Worm (Caenorhabditis elegans): ENCODE measurements around the gene gdh-1.
A peak's percentile ranks its signal among the peaks of the same experiment; 100 is the strongest.

The gdh-1 gene

DNA sequence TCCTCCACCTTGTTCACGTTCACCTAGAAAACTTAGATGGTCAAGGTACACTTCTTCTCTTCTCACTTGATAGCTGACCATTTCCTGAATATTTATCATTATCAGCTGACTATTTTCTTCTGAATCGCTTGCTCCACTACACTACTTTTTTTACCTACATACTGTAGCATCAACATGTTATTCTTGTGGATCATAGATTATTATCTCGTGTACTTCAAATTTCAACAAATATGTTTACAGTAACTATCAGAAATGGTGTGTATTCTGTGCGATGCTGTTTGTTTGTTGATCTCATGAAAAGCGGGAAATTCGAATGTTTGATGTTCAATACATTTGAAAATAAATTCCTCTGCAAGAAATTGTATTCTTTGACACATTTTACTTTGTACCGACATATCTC, 36.1 kb upstream of the gdh-1 start, which contains the start of gene ZK822.10:
Gene ZK822.10, plus strand, starts transcription at position 231 of the 400 bp plus-strand sequence.
- no peak for TF ChIP-seq cog-1 (tag; optimal IDR thresholded peaks at IDR 0.05)
- TF ChIP-seq med-1 (GFP tag; optimal IDR thresholded peaks at IDR 0.05; ENCODE audit: insufficient read depth): no peak
- TF ChIP-seq ztf-23 (GFP tag; IDR thresholded peaks at IDR 0.05): no peak
- no peak for TF ChIP-seq klf-2 (GFP tag; conservative IDR thresholded peaks at IDR 0.05)
- no peak for TF ChIP-seq flt-1 (GFP tag; IDR thresholded peaks at IDR 0.05)
- no peak for TF ChIP-seq T22C8.4 (GFP tag; IDR thresholded peaks at IDR 0.05)
- no peak for TF ChIP-seq tab-1 (GFP tag; IDR thresholded peaks at IDR 0.05)
- no peak for TF ChIP-seq ztf-29 (GFP tag; IDR thresholded peaks at IDR 0.05)
- no peak for TF ChIP-seq ref-1 (GFP tag; conservative IDR thresholded peaks at IDR 0.05)

DNA sequence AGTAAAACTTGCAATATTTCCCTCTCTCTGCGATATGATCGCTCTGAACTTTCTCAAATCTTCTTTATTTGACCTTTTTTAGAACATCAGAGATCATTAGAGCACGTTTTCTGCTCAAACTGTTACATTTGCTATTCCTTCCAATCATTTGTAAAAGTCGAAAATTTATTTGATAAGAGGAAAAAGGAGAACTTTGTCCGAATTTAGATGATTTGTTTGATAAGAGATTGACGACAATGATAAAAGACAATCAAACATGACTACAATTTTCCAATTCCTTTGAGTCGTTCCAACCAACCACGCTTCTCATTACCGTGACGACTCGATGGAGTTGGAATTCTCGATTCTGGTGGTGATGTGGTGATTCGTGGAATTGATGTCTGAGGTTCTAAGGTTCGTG, 35.2 kb upstream of the gdh-1 start:
- TF ChIP-seq ref-1 (GFP tag; conservative IDR thresholded peaks at IDR 0.05): no peak
- no peak for TF ChIP-seq klf-2 (GFP tag; conservative IDR thresholded peaks at IDR 0.05)
- no peak for TF ChIP-seq ztf-23 (GFP tag; IDR thresholded peaks at IDR 0.05)
- no peak for TF ChIP-seq tab-1 (GFP tag; IDR thresholded peaks at IDR 0.05)
- TF ChIP-seq T22C8.4 (GFP tag; IDR thresholded peaks at IDR 0.05): no peak
- TF ChIP-seq ztf-29 (GFP tag; IDR thresholded peaks at IDR 0.05): no peak
- TF ChIP-seq cog-1 (tag; optimal IDR thresholded peaks at IDR 0.05): no peak
- TF ChIP-seq flt-1 (GFP tag; IDR thresholded peaks at IDR 0.05): no peak
- TF ChIP-seq med-1 (GFP tag; optimal IDR thresholded peaks at IDR 0.05; ENCODE audit: insufficient read depth): no peak

DNA sequence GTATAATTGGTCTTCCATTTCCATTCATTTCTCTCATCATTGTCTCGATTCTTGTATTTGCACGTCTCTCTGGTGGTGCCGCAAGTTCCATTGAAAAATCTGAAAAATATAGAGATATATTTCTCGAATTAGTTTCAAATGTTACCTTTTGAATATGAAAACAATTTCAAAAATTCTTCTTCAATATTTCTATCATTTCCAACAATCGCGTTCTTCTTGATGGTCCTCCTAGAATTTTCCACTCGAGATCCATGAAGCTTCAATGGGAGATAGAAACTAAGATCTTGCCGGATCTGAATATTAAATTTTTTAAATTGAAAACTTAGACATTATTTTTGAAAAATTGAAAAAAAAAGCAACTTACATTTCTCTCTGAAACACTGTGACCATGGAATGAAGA, 34.0 kb upstream of the gdh-1 start:
- no peak for TF ChIP-seq cog-1 (tag; optimal IDR thresholded peaks at IDR 0.05)
- TF ChIP-seq flt-1 (GFP tag; IDR thresholded peaks at IDR 0.05): no peak
- TF ChIP-seq ztf-29 (GFP tag; IDR thresholded peaks at IDR 0.05): no peak
- no peak for TF ChIP-seq med-1 (GFP tag; optimal IDR thresholded peaks at IDR 0.05; ENCODE audit: insufficient read depth)
- no peak for TF ChIP-seq T22C8.4 (GFP tag; IDR thresholded peaks at IDR 0.05)

DNA sequence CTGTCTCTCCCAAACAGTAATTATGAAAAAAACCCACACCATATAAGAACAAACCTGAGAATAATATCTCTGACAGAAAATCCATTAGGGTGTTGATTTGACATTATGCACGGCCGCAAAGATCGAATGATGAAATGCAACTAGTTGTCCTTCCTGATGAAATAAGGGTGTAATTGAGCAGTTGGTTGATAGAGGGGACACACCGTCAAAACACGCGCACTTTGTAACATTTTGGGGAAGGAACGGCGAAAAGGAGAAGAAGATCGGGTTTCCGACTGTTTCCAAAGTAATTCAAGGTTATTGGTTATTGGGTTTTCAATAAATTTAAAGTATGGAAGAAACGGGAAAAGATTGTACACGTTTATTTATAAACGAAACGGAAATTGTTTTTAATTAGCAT, 31.0 kb upstream of the gdh-1 start, which contains the start of gene ZK822.1:
Gene ZK822.1, minus strand, starts transcription at position 121 of the 400 bp plus-strand sequence.
- TF ChIP-seq cog-1 (tag; optimal IDR thresholded peaks at IDR 0.05) (no peak), ref-1 (GFP tag; conservative IDR thresholded peaks at IDR 0.05) (no peak), klf-2 (GFP tag; conservative IDR thresholded peaks at IDR 0.05) (no peak), med-1 (GFP tag; optimal IDR thresholded peaks at IDR 0.05; ENCODE audit: insufficient read depth) (no peak), tab-1 (GFP tag; IDR thresholded peaks at IDR 0.05) (no peak), ztf-23 (GFP tag; IDR thresholded peaks at IDR 0.05) (no peak), ztf-29 (GFP tag; IDR thresholded peaks at IDR 0.05) (no peak)

DNA sequence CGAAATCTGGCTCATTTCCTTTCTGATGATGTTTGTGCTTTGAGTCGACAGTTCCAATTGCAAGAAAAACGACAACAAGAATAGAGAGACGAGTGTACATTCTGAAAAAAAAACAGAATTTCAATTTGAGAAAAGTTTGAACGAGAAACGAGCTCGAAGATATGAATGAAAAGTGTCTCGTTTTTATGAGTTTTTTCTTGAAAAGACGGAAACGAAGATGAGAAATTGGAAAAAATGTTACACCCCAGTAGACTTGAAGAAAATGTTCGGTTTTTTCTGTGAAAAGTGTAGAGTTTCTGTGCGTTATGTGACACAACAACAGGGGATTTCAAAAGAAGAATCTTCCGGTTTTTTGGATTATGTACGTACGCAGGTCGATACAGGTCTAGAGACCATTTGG, 30.0 kb upstream of the gdh-1 start, which contains the start of gene srlf-31:
Gene srlf-31, minus strand, starts transcription at position 101 of the 400 bp plus-strand sequence.
- no peak for TF ChIP-seq T22C8.4 (GFP tag; IDR thresholded peaks at IDR 0.05)
- no peak for TF ChIP-seq flt-1 (GFP tag; IDR thresholded peaks at IDR 0.05)
- no peak for TF ChIP-seq med-1 (GFP tag; optimal IDR thresholded peaks at IDR 0.05; ENCODE audit: insufficient read depth)

DNA sequence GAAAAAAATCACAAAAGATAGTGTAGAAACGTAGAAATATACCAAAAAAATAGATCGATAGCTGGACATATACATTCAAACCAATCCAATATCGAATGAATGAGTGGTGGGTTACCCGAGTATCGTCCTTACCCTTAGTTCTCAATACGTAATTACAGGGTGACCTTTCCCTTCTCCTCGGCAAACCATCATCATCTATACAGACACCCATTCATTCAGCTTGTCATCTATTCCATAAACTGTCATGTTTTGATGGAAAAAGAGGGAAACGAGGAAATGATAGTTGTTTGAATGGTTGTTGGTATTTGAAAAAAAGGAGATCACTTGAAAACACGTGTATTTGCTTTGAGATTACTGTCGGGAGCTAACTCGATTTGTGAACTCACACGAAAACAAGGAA, 29.0 kb upstream of the gdh-1 start:
- TF ChIP-seq ztf-29 (GFP tag; IDR thresholded peaks at IDR 0.05): no peak
- TF ChIP-seq flt-1 (GFP tag; IDR thresholded peaks at IDR 0.05): no peak
- no peak for TF ChIP-seq ref-1 (GFP tag; conservative IDR thresholded peaks at IDR 0.05)
- no peak for TF ChIP-seq cog-1 (tag; optimal IDR thresholded peaks at IDR 0.05)
- TF ChIP-seq tab-1 (GFP tag; IDR thresholded peaks at IDR 0.05): no peak
- TF ChIP-seq med-1 (GFP tag; optimal IDR thresholded peaks at IDR 0.05; ENCODE audit: insufficient read depth): no peak
- TF ChIP-seq ztf-23 (GFP tag; IDR thresholded peaks at IDR 0.05): no peak
- no peak for TF ChIP-seq T22C8.4 (GFP tag; IDR thresholded peaks at IDR 0.05)
- no peak for TF ChIP-seq klf-2 (GFP tag; conservative IDR thresholded peaks at IDR 0.05)

DNA sequence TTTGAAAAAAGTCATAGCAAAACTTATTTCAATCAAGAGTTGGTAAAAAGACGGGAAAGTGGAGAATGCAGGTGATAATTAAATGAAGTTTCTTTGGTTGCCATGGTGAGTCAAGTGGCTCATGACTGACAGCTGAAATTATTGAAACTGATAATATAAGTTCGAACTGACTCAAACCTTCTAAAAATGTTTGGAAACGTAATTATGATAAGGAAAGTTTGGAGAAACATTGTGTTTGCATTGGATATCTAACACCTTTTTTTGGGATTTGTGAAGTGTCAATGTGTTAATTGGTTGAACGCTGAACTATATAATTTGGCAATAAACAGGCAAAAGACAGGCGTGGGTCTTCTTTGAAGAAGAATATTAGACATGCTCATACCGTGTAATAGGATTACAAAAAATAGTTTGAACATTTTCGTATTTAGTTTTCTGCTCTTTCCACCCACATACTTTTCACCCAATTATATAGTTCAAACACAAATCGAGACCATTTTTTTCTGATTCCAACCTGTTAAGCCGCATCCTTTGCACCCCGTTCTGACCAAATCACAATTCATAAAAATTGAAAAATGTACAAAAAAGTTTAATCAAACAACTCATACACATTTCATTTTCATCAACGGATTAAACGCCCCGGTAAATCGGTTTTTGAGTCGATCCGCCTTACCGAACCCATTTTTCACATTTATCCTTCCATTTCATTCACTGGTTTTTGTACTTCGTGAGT, 27.5 kb upstream of the gdh-1 start, which contains the start of the genes srlf-33 and srlf-32:
Gene srlf-33, minus strand, starts transcription at position 101 of the 730 bp plus-strand sequence.
Gene srlf-32, plus strand, starts transcription at position 680 of the 730 bp plus-strand sequence.
- TF ChIP-seq tab-1 (GFP tag; IDR thresholded peaks at IDR 0.05) (no peak), ztf-23 (GFP tag; IDR thresholded peaks at IDR 0.05) (no peak), cog-1 (tag; optimal IDR thresholded peaks at IDR 0.05) (no peak), ref-1 (GFP tag; conservative IDR thresholded peaks at IDR 0.05) (no peak), T22C8.4 (GFP tag; IDR thresholded peaks at IDR 0.05) (no peak), med-1 (GFP tag; optimal IDR thresholded peaks at IDR 0.05; ENCODE audit: insufficient read depth) (no peak), klf-2 (GFP tag; conservative IDR thresholded peaks at IDR 0.05) (no peak), flt-1 (GFP tag; IDR thresholded peaks at IDR 0.05) (no peak), ztf-29 (GFP tag; IDR thresholded peaks at IDR 0.05) (no peak)

DNA sequence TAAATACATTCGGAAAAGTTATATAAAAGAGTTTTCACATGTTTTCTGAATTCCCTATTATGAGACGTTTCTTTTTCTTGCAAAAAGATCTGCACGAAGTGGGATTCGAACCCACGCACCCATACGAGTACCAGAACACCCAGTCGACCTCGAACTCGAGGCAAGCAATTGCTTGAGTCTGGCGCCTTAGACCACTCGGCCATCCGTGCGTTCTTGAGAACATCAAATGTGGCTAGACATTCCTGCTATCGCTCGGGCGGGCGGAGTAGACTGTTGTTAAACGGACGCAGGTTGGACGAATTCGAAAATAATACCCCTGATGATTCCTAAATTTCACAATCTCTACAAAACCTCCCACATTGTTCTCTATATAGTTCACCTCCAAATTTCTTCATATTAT, 24.7 kb upstream of the gdh-1 start:
- peak; percentile 46; the same call in 1 of the 2 replicates for TF ChIP-seq ztf-29 (GFP tag; IDR thresholded peaks at IDR 0.05)
- TF ChIP-seq ref-1 (GFP tag; conservative IDR thresholded peaks at IDR 0.05): peak; percentile 46; the same call in 1 of the 2 replicates
- TF ChIP-seq tab-1 (GFP tag; IDR thresholded peaks at IDR 0.05): peak; percentile 77; the same call in 1 of the 2 replicates
- TF ChIP-seq flt-1 (GFP tag; IDR thresholded peaks at IDR 0.05): no peak; the same call in 1 of the 2 replicates
- TF ChIP-seq cog-1 (tag; optimal IDR thresholded peaks at IDR 0.05): no peak
- no peak for TF ChIP-seq klf-2 (GFP tag; conservative IDR thresholded peaks at IDR 0.05)
- TF ChIP-seq ztf-23 (GFP tag; IDR thresholded peaks at IDR 0.05): peak; percentile 63; the same call in 1 of the 2 replicates
- no peak for TF ChIP-seq T22C8.4 (GFP tag; IDR thresholded peaks at IDR 0.05)

DNA sequence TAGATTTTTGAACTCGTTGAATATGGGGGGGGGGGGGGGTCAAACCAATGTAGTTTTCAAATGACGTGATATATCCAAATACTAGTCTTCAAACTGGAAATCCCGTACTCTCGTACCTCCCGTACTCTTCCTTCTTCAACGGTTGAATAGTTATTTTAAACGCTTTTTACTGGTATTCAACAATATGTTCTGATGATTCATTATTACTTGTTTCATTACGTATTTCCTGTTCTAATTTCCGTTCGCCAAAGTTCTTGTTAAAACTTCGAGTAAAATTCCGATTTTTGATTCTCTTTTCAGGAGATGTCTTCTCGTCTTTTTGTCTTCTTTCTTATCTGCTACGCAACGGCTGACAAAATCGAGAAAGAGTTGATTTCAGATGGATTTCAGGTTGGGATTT, 22.5 kb upstream of the gdh-1 start, which contains the start of gene nhx-9:
Gene nhx-9, plus strand, starts transcription at position 301 of the 400 bp plus-strand sequence.
- TF ChIP-seq tab-1 (GFP tag; IDR thresholded peaks at IDR 0.05) (no peak), flt-1 (GFP tag; IDR thresholded peaks at IDR 0.05) (no peak), med-1 (GFP tag; optimal IDR thresholded peaks at IDR 0.05; ENCODE audit: insufficient read depth) (no peak), ztf-29 (GFP tag; IDR thresholded peaks at IDR 0.05) (no peak), klf-2 (GFP tag; conservative IDR thresholded peaks at IDR 0.05) (no peak), ref-1 (GFP tag; conservative IDR thresholded peaks at IDR 0.05) (no peak)
